Worm (Caenorhabditis elegans) whole organism, late embryonic: Measurements from ENCODE around the gene T16G12.4.

Source experiments
- ceh-2 ChIP-seq: sonication (generic microtip); optimal IDR thresholded peaks from 2 replicates; lab custom pipeline; 2016; ENCODE audit warnings: missing genotype, missing genetic modification characterization, missing compliant biosample characterization
- ceh-31 ChIP-seq: sonication (generic microtip); optimal IDR thresholded peaks from 2 replicates; lab custom pipeline; 2016; ENCODE audit warnings: missing genetic modification characterization, missing compliant biosample characterization
- ceh-48 ChIP-seq: sonication (generic microtip); optimal IDR thresholded peaks from 2 replicates; lab custom pipeline; 2016; ENCODE audit warnings: missing genetic modification characterization, inconsistent platforms, missing compliant biosample characterization
- fkh-6 ChIP-seq: sonication (generic microtip); optimal IDR thresholded peaks from 2 replicates; lab custom pipeline; 2016; ENCODE audit warnings: missing genetic modification characterization, missing compliant biosample characterization
- hlh-6 ChIP-seq: sonication (generic microtip); optimal IDR thresholded peaks from 2 replicates; lab custom pipeline; 2016; ENCODE audit warnings: missing genotype, missing genetic modification characterization, missing compliant biosample characterization
- nhr-11 ChIP-seq: fragments of 150-350 bp; optimal IDR thresholded peaks from 2 replicates; lab custom pipeline; 2014; ENCODE audit warnings: missing biosample characterization, missing genetic modification characterization
- pag-3 ChIP-seq: sonication (generic microtip); optimal IDR thresholded peaks from 2 replicates; lab custom pipeline; 2016; ENCODE audit warnings: missing compliant biosample characterization, missing genetic modification characterization, borderline replicate concordance
- ttx-3 ChIP-seq: sonication (generic microtip); optimal IDR thresholded peaks from 2 replicates; lab custom pipeline; 2016; ENCODE audit warnings: missing genetic modification reagents, missing genetic modification characterization, missing compliant biosample characterization

DNA sequence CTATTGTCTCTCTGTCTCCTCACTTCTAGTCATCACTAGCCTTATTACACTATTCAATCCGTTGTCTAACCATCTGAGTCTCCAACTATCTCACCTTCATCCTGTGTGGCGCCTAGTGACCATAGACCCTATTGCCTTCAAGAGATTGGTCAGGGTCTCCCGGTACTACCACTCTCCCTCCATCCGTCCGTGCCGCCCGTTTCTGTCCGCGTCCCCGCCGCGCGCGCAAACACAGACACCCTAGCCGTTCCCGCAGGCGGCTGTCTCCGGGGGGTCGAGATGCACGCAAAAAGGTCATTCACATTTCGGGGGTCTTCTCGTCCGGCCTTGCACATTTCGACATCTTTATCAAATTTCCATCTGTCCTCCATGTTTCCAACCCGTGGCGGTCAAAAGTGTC lies 36.9 kb downstream of the T16G12.4 start:
- TF ChIP-seq nhr-11 (no peak), ceh-48 (tag; lab: Kevin White, UChicago) (peak; percentile 15), ceh-31 (tag; lab: Kevin White, UChicago) (peak; percentile 66), pag-3 (tag; lab: Kevin White, UChicago) (no peak), fkh-6 (tag; lab: Kevin White, UChicago) (peak; percentile 17), hlh-6 (tag; lab: Kevin White, UChicago) (peak; percentile 72), ttx-3 (no peak), ceh-2 (tag; lab: Kevin White, UChicago) (peak; percentile 2)
